Fruit fly (Drosophila melanogaster) whole organism, wandering third instar larva: ENCODE measurements around the gene TwdlN.

Source experiments
- CG32264 ChIP-seq: fragments of 200-800 bp; sonication (Bioruptor generic); optimal IDR thresholded peaks from 2 replicates; lab custom pipeline; 2016; ENCODE audit warnings: missing biosample characterization, missing genetic modification characterization
- CG9705 ChIP-seq: fragments of 200-800 bp; sonication (Bioruptor generic); optimal IDR thresholded peaks from 2 replicates; lab custom pipeline; 2018; ENCODE audit warnings: missing biosample characterization, mild to moderate bottlenecking, missing genetic modification characterization
- CrebA ChIP-seq: fragments of 200-800 bp; sonication (Bioruptor generic); optimal IDR thresholded peaks from 2 replicates; lab custom pipeline; 2016; ENCODE audit warnings: missing biosample characterization, mild to moderate bottlenecking, missing genetic modification characterization, borderline replicate concordance
- Dfd ChIP-seq: fragments of >200 bp; optimal IDR thresholded peaks from 2 replicates; lab custom pipeline; 2017; ENCODE audit warnings: missing biosample characterization, missing genetic modification characterization
- Dif ChIP-seq: fragments of 200-275, 200-300 bp; sonication (Bioruptor generic); optimal IDR thresholded peaks from 2 replicates; lab custom pipeline; 2018; ENCODE audit warnings: missing biosample characterization, missing genetic modification characterization; ENCODE audit not compliant: partially characterized antibody
- GATAd ChIP-seq: sonication (Bioruptor generic); optimal IDR thresholded peaks from 2 replicates; lab custom pipeline; 2016; ENCODE audit warnings: missing biosample characterization, missing genetic modification characterization
- HLH106 ChIP-seq: fragments of 200-800 bp; optimal IDR thresholded peaks from 3 replicates; lab custom pipeline; 2019; ENCODE audit warnings: missing biosample characterization, mild to moderate bottlenecking, missing genetic modification characterization, moderate library complexity
- Hnf4 ChIP-seq: fragments of 200-800 bp; sonication (Bioruptor generic); optimal IDR thresholded peaks from 2 replicates; lab custom pipeline; 2016; ENCODE audit warnings: missing biosample characterization, mild to moderate bottlenecking, missing genetic modification characterization
- Hr78 ChIP-seq: fragments of >200 bp; optimal IDR thresholded peaks from 2 replicates; lab custom pipeline; 2017; ENCODE audit warnings: missing biosample characterization, missing genetic modification characterization
- Hr83 ChIP-seq: fragments of 200-300 bp; sonication (Bioruptor generic); optimal IDR thresholded peaks from 2 replicates; lab custom pipeline; 2016; ENCODE audit warnings: missing biosample characterization, mild to moderate bottlenecking, missing genetic modification characterization, moderate library complexity; ENCODE audit not compliant: poor library complexity, severe bottlenecking
- Jra ChIP-seq: sonication (Bioruptor generic); optimal IDR thresholded peaks from 2 replicates; lab custom pipeline; 2016; ENCODE audit warnings: missing biosample characterization, missing genetic modification characterization
- Myc ChIP-seq: fragments of >200 bp; optimal IDR thresholded peaks from 2 replicates; lab custom pipeline; 2017
- OdsH ChIP-seq: fragments of 200-800 bp; sonication (Bioruptor generic); optimal IDR thresholded peaks from 2 replicates; lab custom pipeline; 2016; ENCODE audit warnings: missing biosample characterization, mild to moderate bottlenecking, missing genetic modification characterization
- Rel ChIP-seq, 2 experiments: fragments of 200-800 bp; sonication (Bioruptor generic) in 1 of 2; optimal IDR thresholded peaks; 2 replicates in 1 of 2; 3 replicates in 1 of 2; lab custom pipeline; 2016 to 2019; ENCODE audit warnings: mild to moderate bottlenecking in 2 of 2, missing biosample characterization in 2 of 2, missing genetic modification characterization in 2 of 2, moderate library complexity in 1 of 2
- Sp1 ChIP-seq: fragments of 200-800 bp; sonication (Bioruptor generic); optimal IDR thresholded peaks from 3 replicates; lab custom pipeline; 2019; ENCODE audit warnings: missing biosample characterization, mild to moderate bottlenecking, missing genetic modification characterization, moderate library complexity
- Vsx2 ChIP-seq: fragments of 200-300, 225-300 bp; sonication (Bioruptor generic); optimal IDR thresholded peaks from 2 replicates; lab custom pipeline; 2018; ENCODE audit warnings: missing biosample characterization, missing genetic modification characterization; ENCODE audit not compliant: partially characterized antibody
- br ChIP-seq: fragments of 200-800 bp; sonication (Bioruptor generic); optimal IDR thresholded peaks from 2 replicates; lab custom pipeline; 2016; ENCODE audit warnings: missing biosample characterization, missing genetic modification characterization
- brk ChIP-seq: fragments of 200-800 bp; sonication (Bioruptor generic); optimal IDR thresholded peaks from 2 replicates; lab custom pipeline; 2016; ENCODE audit warnings: missing biosample characterization, mild to moderate bottlenecking, missing genetic modification characterization
- dl ChIP-seq, 2 experiments: fragments of 175-275, 200-275 bp in 1 of 2; fragments of 200-275 bp in 1 of 2; sonication (Bioruptor generic); optimal IDR thresholded peaks; lab custom pipeline; 2018; ENCODE audit warnings: mild to moderate bottlenecking in 2 of 2, missing biosample characterization in 2 of 2, missing genetic modification characterization in 2 of 2, moderate library complexity in 2 of 2; ENCODE audit not compliant: partially characterized antibody in 2 of 2, insufficient read depth in 1 of 2
- dmrt93B ChIP-seq: fragments of 200-800 bp; sonication (Bioruptor generic); optimal IDR thresholded peaks from 2 replicates; lab custom pipeline; 2018; ENCODE audit warnings: missing biosample characterization, mild to moderate bottlenecking, missing genetic modification characterization
- dsf ChIP-seq: sonication (Bioruptor generic); optimal IDR thresholded peaks from 2 replicates; lab custom pipeline; 2016; ENCODE audit warnings: missing biosample characterization, missing genetic modification characterization, borderline replicate concordance
- ey ChIP-seq: fragments of 200-800 bp; sonication (Bioruptor generic); optimal IDR thresholded peaks from 2 replicates; lab custom pipeline; 2016; ENCODE audit warnings: missing biosample characterization, missing genetic modification characterization
- foxo ChIP-seq, 2 experiments: fragments of 200-800 bp; sonication (Bioruptor generic); optimal IDR thresholded peaks; 2 replicates in 1 of 2; 3 replicates in 1 of 2; lab custom pipeline; 2016 to 2017; ENCODE audit warnings: missing biosample characterization in 2 of 2, missing genetic modification characterization in 2 of 2
- fru ChIP-seq: fragments of 200-800 bp; sonication (Bioruptor generic); optimal IDR thresholded peaks from 3 replicates; lab custom pipeline; 2016; ENCODE audit warnings: missing biosample characterization, mild to moderate bottlenecking, missing genetic modification characterization
- h ChIP-seq: fragments of 200-800 bp; sonication (Bioruptor generic); optimal IDR thresholded peaks from 3 replicates; lab custom pipeline; 2016; ENCODE audit warnings: missing biosample characterization, mild to moderate bottlenecking, missing genetic modification characterization
- jim ChIP-seq: fragments of 175-275, 200-325 bp; sonication (Bioruptor generic); optimal IDR thresholded peaks from 2 replicates; lab custom pipeline; 2016; ENCODE audit warnings: missing biosample characterization, mild to moderate bottlenecking, missing genetic modification characterization
- pan ChIP-seq: fragments of >200 bp; optimal IDR thresholded peaks from 2 replicates; lab custom pipeline; 2017
- psq ChIP-seq: fragments of 200-800 bp; sonication (Bioruptor generic); optimal IDR thresholded peaks from 3 replicates; lab custom pipeline; 2017; ENCODE audit warnings: missing biosample characterization, mild to moderate bottlenecking, missing genetic modification characterization, moderate library complexity
- rgr ChIP-seq: fragments of 200-800 bp; sonication (Bioruptor generic); optimal IDR thresholded peaks from 3 replicates; lab custom pipeline; 2016; ENCODE audit warnings: missing biosample characterization, mild to moderate bottlenecking, missing genetic modification characterization
- sv ChIP-seq: fragments of 200-800 bp; sonication (Bioruptor generic); optimal IDR thresholded peaks from 3 replicates; lab custom pipeline; 2016; ENCODE audit warnings: missing biosample characterization, missing genetic modification characterization
- tai ChIP-seq: sonication (Bioruptor generic); optimal IDR thresholded peaks from 2 replicates; lab custom pipeline; 2016; ENCODE audit warnings: missing biosample characterization, missing genetic modification characterization
- usp ChIP-seq: fragments of >200 bp; optimal IDR thresholded peaks from 2 replicates; lab custom pipeline; 2017; ENCODE audit warnings: missing biosample characterization, missing genetic modification characterization
- woc ChIP-seq: sonication (Bioruptor generic); optimal IDR thresholded peaks from 2 replicates; lab custom pipeline; 2016; ENCODE audit warnings: missing biosample characterization, mild to moderate bottlenecking, missing genetic modification characterization

TwdlN gene

dm6 chr3R:26631334-26631919, at the start of gene TwdlN:
Gene TwdlN, plus strand, starts transcription at chr3R:26631869.
- TF ChIP-seq woc (GFP tag; lab: Kevin White, UChicago), result no peak
- no peak for TF ChIP-seq Hr83 (GFP tag; lab: Kevin White, UChicago)
- no peak for TF ChIP-seq sv (GFP tag; lab: Kevin White, UChicago)
- no peak for TF ChIP-seq Hr78 (GFP tag; lab: Kevin White, UChicago)
- TF ChIP-seq fru, result no peak
- no peak for TF ChIP-seq rgr (GFP tag; lab: Kevin White, UChicago)
- no peak for TF ChIP-seq CrebA (GFP tag; lab: Kevin White, UChicago)
- TF ChIP-seq GATAd (GFP tag; lab: Kevin White, UChicago), result no peak
- TF ChIP-seq br, result no peak
- TF ChIP-seq Jra, result no peak
- TF ChIP-seq foxo (GFP tag; optimal IDR thresholded peaks at IDR 0.05; lab: Kevin White, UChicago), result no peak

dm6 chr3R:26588158-26588584, 43.5 kb upstream of the TwdlN start:
- TF ChIP-seq Hnf4 (GFP tag; lab: Kevin White, UChicago), result peak; percentile 63
- TF ChIP-seq Jra, result peak; percentile 47
- no peak for TF ChIP-seq CG9705 (GFP tag; lab: Kevin White, UChicago)
- TF ChIP-seq Hr83 (GFP tag; lab: Kevin White, UChicago), result peak; percentile 53
- TF ChIP-seq OdsH (GFP tag; lab: Kevin White, UChicago), result peak; percentile 24
- peak; percentile 56 for TF ChIP-seq br
- TF ChIP-seq pan (lab: Kevin White, UChicago), result no peak
- TF ChIP-seq dsf, result no peak
- no peak for TF ChIP-seq GATAd (GFP tag; lab: Kevin White, UChicago)
- TF ChIP-seq psq (GFP tag; lab: Kevin White, UChicago), result peak; percentile 52
- TF ChIP-seq tai (GFP tag; lab: Kevin White, UChicago), result peak; percentile 66
- peak; percentile 54 for TF ChIP-seq rgr (GFP tag; lab: Kevin White, UChicago)
- TF ChIP-seq foxo (GFP tag; optimal IDR thresholded peaks at IDR 0.05; lab: Kevin White, UChicago), result peak in 1 of 2 experiments; percentile 32
- TF ChIP-seq h, result peak; percentile 61
- TF ChIP-seq HLH106 (tag; lab: Kevin White, UChicago), result no peak
- no peak for TF ChIP-seq Rel (GFP tag; optimal IDR thresholded peaks at IDR 0.05; lab: Kevin White, UChicago)
- TF ChIP-seq Rel (tag; optimal IDR thresholded peaks at IDR 0.05; lab: Kevin White, UChicago), result peak; percentile 2
- no peak for TF ChIP-seq Dif (GFP tag; lab: Kevin White, UChicago)
- peak; percentile 8 for TF ChIP-seq brk (GFP tag; lab: Kevin White, UChicago)
- peak; percentile 32 for TF ChIP-seq fru

- TF ChIP-seq Hr83 (GFP tag; lab: Kevin White, UChicago) (no peak), fru (no peak), usp (GFP tag; lab: Kevin White, UChicago) (no peak), Dif (GFP tag; lab: Kevin White, UChicago) (no peak), Sp1 (GFP tag; lab: Kevin White, UChicago) (no peak), CG9705 (GFP tag; lab: Kevin White, UChicago) (no peak), Hr78 (GFP tag; lab: Kevin White, UChicago) (no peak), sv (GFP tag; lab: Kevin White, UChicago) (no peak), dsf (no peak), rgr (GFP tag; lab: Kevin White, UChicago) (no peak), OdsH (GFP tag; lab: Kevin White, UChicago) (no peak), Dfd (no peak), Myc (no peak), Vsx2 (GFP tag; lab: Kevin White, UChicago) (no peak), ey (GFP tag; lab: Kevin White, UChicago) (no peak), br (no peak), foxo (GFP tag; optimal IDR thresholded peaks at IDR 0.05; lab: Kevin White, UChicago) (no peak), dl (GFP tag; optimal IDR thresholded peaks at IDR 0.05; lab: Kevin White, UChicago; ENCODE audit: insufficient read depth in 1 of 2, partially characterized antibody in 2 of 2) (no peak), pan (lab: Kevin White, UChicago) (no peak)
Measured at dm6 chr3R:26593847-26594542, 37.7 kb upstream of the TwdlN start.

dm6 chr3R:26606498-26606897, 25.2 kb upstream of the TwdlN start:
- TF ChIP-seq Dfd, result no peak
- TF ChIP-seq jim (GFP tag; lab: Kevin White, UChicago), result no peak
- no peak for TF ChIP-seq CG32264 (GFP tag; lab: Kevin White, UChicago)
- no peak for TF ChIP-seq dmrt93B (GFP tag; lab: Kevin White, UChicago)
- no peak for TF ChIP-seq h
- TF ChIP-seq Hr78 (GFP tag; lab: Kevin White, UChicago), result no peak
- TF ChIP-seq brk (GFP tag; lab: Kevin White, UChicago), result no peak
- no peak for TF ChIP-seq HLH106 (tag; lab: Kevin White, UChicago)
- TF ChIP-seq fru, result no peak
- no peak for TF ChIP-seq sv (GFP tag; lab: Kevin White, UChicago)
- no peak for TF ChIP-seq GATAd (GFP tag; lab: Kevin White, UChicago)
- TF ChIP-seq dl (GFP tag; optimal IDR thresholded peaks at IDR 0.05; lab: Kevin White, UChicago; ENCODE audit: insufficient read depth in 1 of 2, partially characterized antibody in 2 of 2), result no peak
- no peak for TF ChIP-seq Dif (GFP tag; lab: Kevin White, UChicago)
- no peak for TF ChIP-seq br
- no peak for TF ChIP-seq CG9705 (GFP tag; lab: Kevin White, UChicago)
- TF ChIP-seq, all 38 proteins: peak for 0
